Worm (Caenorhabditis elegans) whole organism, L3 larva: Measurements from ENCODE around the gene nhr-283.

Source experiments
- daf-12 ChIP-seq: fragments of 150-350 bp; optimal IDR thresholded peaks from 2 replicates; lab custom pipeline; 2014; ENCODE audit warnings: missing biosample characterization, missing genetic modification reagents, missing genetic modification characterization
- fkh-10 ChIP-seq: sonication (generic microtip); optimal IDR thresholded peaks from 2 replicates; lab custom pipeline; 2017; ENCODE audit warnings: missing biosample characterization, missing genetic modification reagents, missing genetic modification characterization
- lin-39 ChIP-seq: fragments of 150-350 bp; optimal IDR thresholded peaks from 2 replicates; lab custom pipeline; 2018; ENCODE audit warnings: missing biosample characterization, missing genetic modification reagents, missing genetic modification characterization
- nhr-11 ChIP-seq: fragments of 150-350 bp; optimal IDR thresholded peaks from 2 replicates; lab custom pipeline; 2014; ENCODE audit warnings: missing biosample characterization, missing genetic modification characterization
- nhr-237 ChIP-seq: fragments of 150-350 bp; optimal IDR thresholded peaks from 2 replicates; lab custom pipeline; 2014; ENCODE audit warnings: missing biosample characterization, missing genetic modification characterization
- nhr-77 ChIP-seq: fragments of 150-350 bp; optimal IDR thresholded peaks from 2 replicates; lab custom pipeline; 2014; ENCODE audit warnings: missing biosample characterization, missing genetic modification characterization
- pha-4 ChIP-seq: fragments of 150-350 bp; optimal IDR thresholded peaks from 2 replicates; lab custom pipeline; 2014; ENCODE audit warnings: missing biosample characterization, missing genetic modification reagents, missing genetic modification characterization
- unc-62 ChIP-seq: fragments of 150-350 bp; sonication (generic microtip); optimal IDR thresholded peaks from 4 replicates; lab custom pipeline; 2014; ENCODE audit warnings: missing biosample characterization, missing genetic modification reagents, missing genetic modification characterization
- ztf-4 ChIP-seq: fragments of 150-350 bp; optimal IDR thresholded peaks from 2 replicates; lab custom pipeline; 2014; ENCODE audit warnings: missing biosample characterization, missing genetic modification characterization

ce11 chrV:15779128-15779729 is 2.7 kb upstream of the nhr-283 start, which contains the start of the genes nhr-285 and irld-52:
- no peak for TF ChIP-seq unc-62 (GFP tag; lab: Kevin White, UChicago)
- no peak for TF ChIP-seq daf-12
- no peak for TF ChIP-seq pha-4 (tag; lab: Kevin White, UChicago)
- no peak for TF ChIP-seq ztf-4
- TF ChIP-seq nhr-11 = no peak
- no peak for TF ChIP-seq nhr-237
- no peak for TF ChIP-seq nhr-77
- no peak for TF ChIP-seq fkh-10 (GFP tag; lab: Kevin White, UChicago)
- TF ChIP-seq lin-39 (tag; lab: Kevin White, UChicago) = no peak
